Worm (Caenorhabditis elegans) whole organism, L2 larva: ENCODE data around the gene rfc-2.

ENCODE experiments used
- F13H6.1 ChIP-seq: sonication (generic microtip); optimal IDR thresholded peaks from 2 replicates; lab custom pipeline; 2016; ENCODE audit warnings: missing genetic modification characterization, missing compliant biosample characterization
- mbf-1 ChIP-seq: sonication (generic microtip); optimal IDR thresholded peaks from 2 replicates; lab custom pipeline; 2017; ENCODE audit warnings: missing biosample characterization, missing genetic modification characterization
- nhr-25 ChIP-seq: fragments of 150-350 bp; sonication (generic microtip); optimal IDR thresholded peaks from 3 replicates; lab custom pipeline; 2014; ENCODE audit warnings: missing biosample characterization, missing genetic modification characterization
- sma-3 ChIP-seq: sonication (generic microtip); optimal IDR thresholded peaks from 2 replicates; lab custom pipeline; 2016; ENCODE audit warnings: missing genetic modification reagents, missing genetic modification characterization, missing compliant biosample characterization
- unc-39 ChIP-seq: fragments of 150-350 bp; optimal IDR thresholded peaks from 2 replicates; lab custom pipeline; 2014; ENCODE audit warnings: missing biosample characterization, missing genetic modification characterization

DNA sequence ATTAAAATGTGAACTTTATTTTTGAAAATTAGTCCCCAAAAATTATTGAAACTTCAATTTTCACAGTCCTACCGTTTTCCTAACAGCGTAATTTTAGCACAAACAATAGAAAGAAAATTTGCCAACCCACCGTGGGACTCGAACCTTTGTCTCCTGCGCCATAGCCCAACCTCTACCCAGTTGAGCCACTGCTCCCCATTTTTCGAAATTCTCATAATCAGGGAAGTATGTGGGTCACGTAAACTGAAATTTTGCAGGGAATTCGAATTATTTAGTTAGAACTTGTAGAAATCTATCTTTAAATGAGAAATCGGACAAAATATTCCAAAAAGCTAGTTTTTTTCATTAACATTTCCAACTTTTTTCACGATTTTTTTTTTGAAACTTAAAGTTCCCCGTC is 33.2 kb downstream of the rfc-2 start:
- no peak for TF ChIP-seq mbf-1 (tag; lab: Kevin White, UChicago)
- no peak for TF ChIP-seq unc-39 (tag; lab: Kevin White, UChicago)
- TF ChIP-seq sma-3 (GFP tag; lab: Kevin White, UChicago) = no peak
- TF ChIP-seq F13H6.1 = no peak
- TF ChIP-seq nhr-25 = no peak
